Worm (Caenorhabditis elegans): Measurements from ENCODE around the gene Y105C5A.15.

- TF ChIP-seq W03F9.2 (tag; optimal IDR thresholded peaks at IDR 0.05) (no peak), him-1 (tag; optimal IDR thresholded peaks at IDR 0.05) (no peak), dao-5 (tag; optimal IDR thresholded peaks at IDR 0.05) (no peak)
These were observed 16.0 kb upstream of the Y105C5A.15 start for ce11 chrIV:15672994-15673393.
